Worm (Caenorhabditis elegans) whole organism, L3 larva: ENCODE data around the gene zyx-1.

ENCODE experiments used
- ama-1 ChIP-seq: fragments of 150-350 bp; optimal IDR thresholded peaks from 2 replicates; lab custom pipeline; 2018
- ceh-28 ChIP-seq: fragments of 150-350 bp; optimal IDR thresholded peaks from 2 replicates; lab custom pipeline; 2014; ENCODE audit warnings: missing biosample characterization, missing genetic modification reagents, missing genetic modification characterization
- ceh-9 ChIP-seq: sonication (generic microtip); optimal IDR thresholded peaks from 2 replicates; lab custom pipeline; 2018; ENCODE audit warnings: missing biosample characterization, missing genetic modification characterization
- egl-27 ChIP-seq: sonication (generic microtip); optimal IDR thresholded peaks from 4 replicates; lab custom pipeline; 2017; ENCODE audit warnings: missing biosample characterization, missing genetic modification reagents, missing genetic modification characterization
- elt-1 ChIP-seq: fragments of 150-350 bp; optimal IDR thresholded peaks from 2 replicates; lab custom pipeline; 2014; ENCODE audit warnings: missing biosample characterization, missing genetic modification characterization
- elt-3 ChIP-seq, 3 experiments: fragments of 150-350 bp in 1 of 3; sonication (generic microtip) in 2 of 3; optimal IDR thresholded peaks; 2 replicates in 2 of 3; 4 replicates in 1 of 3; lab custom pipeline; 2014 to 2017; ENCODE audit warnings: missing biosample characterization in 3 of 3, missing genetic modification characterization in 3 of 3
- fos-1 ChIP-seq: fragments of 150-350 bp; optimal IDR thresholded peaks from 2 replicates; lab custom pipeline; 2014; ENCODE audit warnings: missing biosample characterization, missing genetic modification characterization
- lin-15B ChIP-seq: fragments of 150-350 bp; optimal IDR thresholded peaks from 2 replicates; lab custom pipeline; 2014; ENCODE audit warnings: missing biosample characterization, missing genetic modification characterization
- mdl-1 ChIP-seq: fragments of 150-350 bp; optimal IDR thresholded peaks from 2 replicates; lab custom pipeline; 2014; ENCODE audit warnings: missing biosample characterization, missing genetic modification characterization
- nhr-25 ChIP-seq: sonication (generic microtip); optimal IDR thresholded peaks from 2 replicates; lab custom pipeline; 2017; ENCODE audit warnings: missing biosample characterization, missing genetic modification characterization
- nhr-28 ChIP-seq: fragments of 150-350 bp; optimal IDR thresholded peaks from 2 replicates; lab custom pipeline; 2014; ENCODE audit warnings: missing biosample characterization, missing genetic modification characterization
- nhr-43 ChIP-seq: sonication (generic microtip); optimal IDR thresholded peaks from 2 replicates; lab custom pipeline; 2016; ENCODE audit warnings: mild to moderate bottlenecking, missing genetic modification characterization, missing compliant biosample characterization; ENCODE audit not compliant: poor library complexity, severe bottlenecking
- nhr-77 ChIP-seq: fragments of 150-350 bp; optimal IDR thresholded peaks from 2 replicates; lab custom pipeline; 2014; ENCODE audit warnings: missing biosample characterization, missing genetic modification characterization
- unc-62 ChIP-seq: fragments of 150-350 bp; sonication (generic microtip); optimal IDR thresholded peaks from 4 replicates; lab custom pipeline; 2014; ENCODE audit warnings: missing biosample characterization, missing genetic modification reagents, missing genetic modification characterization

ce11 chrII:13076301-13076916 lies 19.7 kb downstream of the zyx-1 start:
- no peak for TF ChIP-seq ceh-28 (tag; lab: Kevin White, UChicago)
- no peak for TF ChIP-seq elt-3 (tag; optimal IDR thresholded peaks at IDR 0.05; lab: Kevin White, UChicago)
- no peak for TF ChIP-seq nhr-77 (tag; lab: Kevin White, UChicago)
- TF ChIP-seq ama-1 (lab: Kevin White, UChicago) = no peak
- TF ChIP-seq lin-15B (tag; lab: Kevin White, UChicago) = no peak
- no peak for TF ChIP-seq ceh-9
- TF ChIP-seq unc-62 (GFP tag; lab: Kevin White, UChicago) = no peak
- TF ChIP-seq nhr-25 (tag; lab: Kevin White, UChicago) = no peak
- no peak for TF ChIP-seq nhr-43 (tag; lab: Kevin White, UChicago)
- TF ChIP-seq mdl-1 (tag; lab: Kevin White, UChicago) = no peak
- TF ChIP-seq fos-1 = no peak
- no peak for TF ChIP-seq elt-1 (tag; lab: Kevin White, UChicago)
- TF ChIP-seq egl-27 (tag; lab: Kevin White, UChicago) = no peak
- TF ChIP-seq nhr-28 (tag; lab: Kevin White, UChicago) = no peak
